Fruit fly (Drosophila melanogaster) whole organism, embryonic: ENCODE results near the gene Mtr3.
A peak's percentile ranks its signal among the peaks of the same experiment; 100 is the strongest.

ENCODE experiments used
- Atf6 ChIP-seq: fragments of 200-800 bp; sonication (Bioruptor generic); IDR thresholded peaks from 2 replicates; pipeline ENCODE4 v1.3.6; 2022; ENCODE audit warnings: missing biosample characterization, missing genetic modification characterization
- BEAF-32 ChIP-seq: fragments of 200-800 bp; sonication (Bioruptor generic); optimal IDR thresholded peaks from 3 replicates; lab custom pipeline; 2017; ENCODE audit warnings: missing biosample characterization, missing genetic modification characterization, mild to moderate bottlenecking, moderate library complexity, missing genetic modification reagents
- CG10147 ChIP-seq: fragments of 200-800 bp; sonication (Bioruptor generic); optimal IDR thresholded peaks from 2 replicates; lab custom pipeline; 2019; ENCODE audit warnings: missing biosample characterization, mild to moderate bottlenecking, missing genetic modification characterization, moderate library complexity
- CG11695 ChIP-seq: fragments of 200-800 bp; sonication (Bioruptor generic); IDR thresholded peaks from 3 replicates; pipeline ENCODE4 v1.3.6; 2022; ENCODE audit warnings: missing biosample characterization, missing genetic modification characterization
- CG12219 ChIP-seq: fragments of 200-800 bp; sonication (Bioruptor generic); optimal IDR thresholded peaks from 3 replicates; lab custom pipeline; 2018; ENCODE audit warnings: missing biosample characterization, mild to moderate bottlenecking, missing genetic modification characterization
- CG12236 ChIP-seq: fragments of 200-800 bp; sonication (Bioruptor generic); optimal IDR thresholded peaks from 2 replicates; lab custom pipeline; 2016; ENCODE audit warnings: missing biosample characterization, missing genetic modification characterization
- CG12942 ChIP-seq: fragments of 200-800 bp; sonication (Bioruptor generic); optimal IDR thresholded peaks from 3 replicates; lab custom pipeline; 2016; ENCODE audit warnings: missing biosample characterization, missing genetic modification characterization
- CG14050 ChIP-seq: fragments of 200-800 bp; sonication (Bioruptor generic); IDR thresholded peaks from 3 replicates; pipeline ENCODE4 v1.3.6; 2022; ENCODE audit warnings: missing biosample characterization, missing genetic modification characterization
- CG15269 ChIP-seq: fragments of 200-800 bp; sonication (Bioruptor generic); optimal IDR thresholded peaks from 2 replicates; lab custom pipeline; 2018; ENCODE audit warnings: missing biosample characterization, mild to moderate bottlenecking, missing genetic modification characterization, moderate library complexity
- CG1529 ChIP-seq: fragments of 200-800 bp; sonication (Bioruptor generic); optimal IDR thresholded peaks from 3 replicates; lab custom pipeline; 2018; ENCODE audit warnings: missing biosample characterization, missing genetic modification characterization
- CG15514 ChIP-seq: fragments of 200-800 bp; sonication (Bioruptor generic); optimal IDR thresholded peaks from 3 replicates; lab custom pipeline; 2017; ENCODE audit warnings: missing biosample characterization, missing genetic modification characterization, mild to moderate bottlenecking, moderate library complexity, missing genetic modification reagents
- CG18599 ChIP-seq: fragments of 200-800 bp; sonication (Bioruptor generic); optimal IDR thresholded peaks from 3 replicates; lab custom pipeline; 2017; ENCODE audit warnings: missing biosample characterization, missing genetic modification characterization, mild to moderate bottlenecking, moderate library complexity, missing genetic modification reagents
- CG18764 ChIP-seq: fragments of 200-800 bp; sonication (Bioruptor generic); optimal IDR thresholded peaks from 3 replicates; lab custom pipeline; 2016; ENCODE audit warnings: missing biosample characterization, missing genetic modification characterization
- CG2116 ChIP-seq: fragments of 200-800 bp; sonication (Bioruptor generic); optimal IDR thresholded peaks from 3 replicates; lab custom pipeline; 2018; ENCODE audit warnings: missing biosample characterization, mild to moderate bottlenecking, missing genetic modification characterization
- CG2712 ChIP-seq: fragments of 200-800 bp; optimal IDR thresholded peaks from 3 replicates; lab custom pipeline; 2019; ENCODE audit warnings: missing biosample characterization, mild to moderate bottlenecking, missing genetic modification characterization, moderate library complexity
- CG30431 ChIP-seq: fragments of 200-800 bp; sonication (Bioruptor generic); optimal IDR thresholded peaks from 2 replicates; lab custom pipeline; 2017; ENCODE audit warnings: missing biosample characterization, missing genetic modification characterization
- CG3065 ChIP-seq: fragments of 200-800 bp; sonication (Bioruptor generic); optimal IDR thresholded peaks from 2 replicates; lab custom pipeline; 2016; ENCODE audit warnings: missing biosample characterization, missing genetic modification characterization
- CG31388 ChIP-seq: fragments of 200-800 bp; sonication (Bioruptor generic); optimal IDR thresholded peaks from 2 replicates; lab custom pipeline; 2016; ENCODE audit warnings: missing biosample characterization, missing genetic modification characterization
- CG4360 ChIP-seq: fragments of 200-800 bp; sonication (Bioruptor generic); IDR thresholded peaks from 2 replicates; pipeline ENCODE4 v1.3.6; 2022; ENCODE audit warnings: missing biosample characterization, missing genetic modification characterization
- CG4424 ChIP-seq: fragments of 200-800 bp; sonication (Bioruptor generic); optimal IDR thresholded peaks from 3 replicates; lab custom pipeline; 2016; ENCODE audit warnings: missing biosample characterization, missing genetic modification characterization
- CG9817 ChIP-seq: fragments of 200-800 bp; sonication (Bioruptor generic); optimal IDR thresholded peaks from 2 replicates; lab custom pipeline; 2018; ENCODE audit warnings: missing biosample characterization, mild to moderate bottlenecking, missing genetic modification characterization, moderate library complexity
- D ChIP-seq, 2 experiments: fragments of 200-800 bp in 1 of 2; fragments of >200 bp in 1 of 2; sonication (Bioruptor generic) in 1 of 2; optimal IDR thresholded peaks; 2 replicates in 1 of 2; 3 replicates in 1 of 2; lab custom pipeline; 2017; ENCODE audit warnings: mild to moderate bottlenecking in 1 of 2, missing biosample characterization in 1 of 2, missing genetic modification characterization in 1 of 2, missing genetic modification reagents in 1 of 2
- Dbx ChIP-seq: fragments of 200-800 bp; sonication (Bioruptor generic); IDR thresholded peaks from 3 replicates; pipeline ENCODE4 v1.3.6; 2022; ENCODE audit warnings: missing biosample characterization, missing genetic modification characterization
- Gsc ChIP-seq: fragments of 200-800 bp; sonication (Bioruptor generic); IDR thresholded peaks from 2 replicates; pipeline ENCODE4 v1.3.6; 2022; ENCODE audit warnings: missing biosample characterization, missing genetic modification characterization
- MESR4 ChIP-seq: fragments of 200-800 bp; sonication (Bioruptor generic); optimal IDR thresholded peaks from 2 replicates; lab custom pipeline; 2018; ENCODE audit warnings: missing biosample characterization, mild to moderate bottlenecking, missing genetic modification characterization, moderate library complexity
- NC2α ChIP-seq: fragments of 200-800 bp; sonication (Bioruptor generic); optimal IDR thresholded peaks from 2 replicates; lab custom pipeline; 2016; ENCODE audit warnings: missing biosample characterization, missing genetic modification characterization
- NK7.1 ChIP-seq: fragments of 200-800 bp; sonication (Bioruptor generic); optimal IDR thresholded peaks from 3 replicates; lab custom pipeline; 2016; ENCODE audit warnings: missing biosample characterization, missing genetic modification characterization
- Rx ChIP-seq: fragments of 200-800 bp; sonication (Bioruptor generic); IDR thresholded peaks from 2 replicates; pipeline ENCODE4 v1.3.6; 2022; ENCODE audit warnings: missing biosample characterization, missing genetic modification characterization
- Sox102F ChIP-seq: fragments of 200-800 bp; sonication (Bioruptor generic); optimal IDR thresholded peaks from 2 replicates; lab custom pipeline; 2018; ENCODE audit warnings: missing biosample characterization, mild to moderate bottlenecking, missing genetic modification characterization, moderate library complexity
- Xbp1 ChIP-seq: fragments of 200-800 bp; sonication (Bioruptor generic); optimal IDR thresholded peaks from 3 replicates; lab custom pipeline; 2016; ENCODE audit warnings: missing biosample characterization, mild to moderate bottlenecking, missing genetic modification characterization
- al ChIP-seq: fragments of 200-800 bp; sonication (Bioruptor generic); IDR thresholded peaks from 2 replicates; pipeline ENCODE4 v1.3.6; 2022; ENCODE audit warnings: missing biosample characterization, missing genetic modification characterization
- crp ChIP-seq, 2 experiments: fragments of 200-800 bp; sonication (Bioruptor generic); optimal IDR thresholded peaks; 2 replicates in 1 of 2; 3 replicates in 1 of 2; lab custom pipeline; 2017; ENCODE audit warnings: missing biosample characterization in 2 of 2, missing genetic modification characterization in 2 of 2, mild to moderate bottlenecking in 1 of 2, moderate library complexity in 1 of 2
- danr ChIP-seq: fragments of 200-800 bp; sonication (Bioruptor generic); IDR thresholded peaks from 2 replicates; pipeline ENCODE4 v1.3.6; 2022; ENCODE audit warnings: missing biosample characterization, missing genetic modification characterization
- fd102C ChIP-seq: fragments of 200-800 bp; sonication (Bioruptor generic); optimal IDR thresholded peaks from 2 replicates; lab custom pipeline; 2018; ENCODE audit warnings: missing biosample characterization, mild to moderate bottlenecking, missing genetic modification characterization, moderate library complexity
- ftz-f1 ChIP-seq: fragments of 200-800 bp; sonication (Bioruptor generic); optimal IDR thresholded peaks from 2 replicates; lab custom pipeline; 2016; ENCODE audit warnings: missing biosample characterization, missing genetic modification characterization
- gfzf ChIP-seq: fragments of 200-800 bp; sonication (Bioruptor generic); optimal IDR thresholded peaks from 2 replicates; lab custom pipeline; 2016; ENCODE audit warnings: missing biosample characterization, mild to moderate bottlenecking, missing genetic modification characterization, moderate library complexity
- grau ChIP-seq: fragments of 200-800 bp; optimal IDR thresholded peaks from 3 replicates; lab custom pipeline; 2019; ENCODE audit warnings: missing biosample characterization, mild to moderate bottlenecking, missing genetic modification characterization, moderate library complexity
- hb ChIP-seq: fragments of 200-800 bp; sonication (Bioruptor generic); IDR thresholded peaks from 3 replicates; pipeline ENCODE4 v1.3.6; 2022; ENCODE audit warnings: missing biosample characterization, missing genetic modification characterization; ENCODE audit not compliant: partially characterized antibody
- hbn ChIP-seq: fragments of 200-800 bp; sonication (Bioruptor generic); IDR thresholded peaks from 2 replicates; pipeline ENCODE4 v1.3.6; 2022; ENCODE audit warnings: missing biosample characterization, missing genetic modification characterization; ENCODE audit not compliant: partially characterized antibody
- jigr1 ChIP-seq: fragments of 200-800 bp; sonication (Bioruptor generic); IDR thresholded peaks from 3 replicates; pipeline ENCODE4 v1.3.6; 2022; ENCODE audit warnings: missing biosample characterization, missing genetic modification characterization
- lab ChIP-seq: fragments of 200-800 bp; sonication (Bioruptor generic); optimal IDR thresholded peaks from 3 replicates; lab custom pipeline; 2017; ENCODE audit warnings: missing biosample characterization, missing genetic modification characterization, mild to moderate bottlenecking, moderate library complexity, missing genetic modification reagents
- lilli ChIP-seq: fragments of 200-800 bp; sonication (Bioruptor generic); optimal IDR thresholded peaks from 3 replicates; lab custom pipeline; 2016; ENCODE audit warnings: missing biosample characterization, missing genetic modification characterization
- lola ChIP-seq, 3 experiments: fragments of >200 bp in 2 of 3; fragments of 200-800 bp in 1 of 3; sonication (Bioruptor generic) in 1 of 3; optimal IDR thresholded peaks; 2 replicates each; lab custom pipeline; 2017 to 2019; ENCODE audit warnings: missing biosample characterization in 3 of 3, missing genetic modification characterization in 3 of 3, mild to moderate bottlenecking in 1 of 3, moderate library complexity in 1 of 3
- org-1 ChIP-seq: fragments of 200-800 bp; sonication (Bioruptor generic); optimal IDR thresholded peaks from 2 replicates; lab custom pipeline; 2017; ENCODE audit warnings: missing biosample characterization, missing genetic modification characterization
- scrt ChIP-seq: fragments of 200-800 bp; sonication (Bioruptor generic); optimal IDR thresholded peaks from 2 replicates; lab custom pipeline; 2018; ENCODE audit warnings: missing biosample characterization, mild to moderate bottlenecking, missing genetic modification characterization, moderate library complexity
- shn ChIP-seq: fragments of 200-800 bp; sonication (Bioruptor generic); optimal IDR thresholded peaks from 3 replicates; lab custom pipeline; 2016; ENCODE audit warnings: missing biosample characterization, missing genetic modification characterization
- slbo ChIP-seq: fragments of 200-800 bp; sonication (Bioruptor generic); IDR thresholded peaks from 2 replicates; pipeline ENCODE4 v1.3.6; 2022; ENCODE audit warnings: missing biosample characterization, missing genetic modification characterization
- slp2 ChIP-seq: fragments of 200-800 bp; sonication (Bioruptor generic); optimal IDR thresholded peaks from 2 replicates; lab custom pipeline; 2016; ENCODE audit warnings: missing biosample characterization, missing genetic modification characterization

Gene Mtr3

DNA sequence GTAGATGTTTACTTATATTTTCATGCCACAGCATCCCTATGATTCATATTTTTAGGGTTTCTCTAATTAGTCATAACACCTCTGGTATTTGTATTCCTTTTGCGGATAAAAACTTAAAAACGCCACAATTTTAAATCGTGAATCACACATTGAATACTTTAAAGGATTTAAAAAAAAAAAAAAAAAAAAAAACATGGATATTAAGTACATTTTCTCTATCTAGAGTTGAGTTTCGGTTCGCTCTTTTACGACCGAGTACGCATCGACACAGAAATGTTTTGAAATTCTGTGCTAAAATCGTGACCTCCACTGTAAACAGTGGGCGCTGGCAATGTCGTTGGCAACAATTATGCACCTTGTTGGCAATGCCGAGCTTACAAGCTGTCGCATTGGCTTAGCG, 8.1 kb downstream of the Mtr3 start (continued):
- TF ChIP-seq danr (GFP tag; lab: Robert Waterston, UW) (no peak), shn (no peak), ftz-f1 (GFP tag; lab: Kevin White, UChicago) (no peak), slbo (GFP tag; lab: Robert Waterston, UW) (peak; percentile 54), NC2α (no peak), CG15514 (GFP tag; lab: Kevin White, UChicago) (no peak), D (optimal IDR thresholded peaks at IDR 0.05; lab: Kevin White, UChicago) (no peak), D (GFP tag; optimal IDR thresholded peaks at IDR 0.05; lab: Kevin White, UChicago) (no peak), CG1529 (GFP tag; lab: Kevin White, UChicago) (no peak), CG2712 (tag; lab: Kevin White, UChicago) (no peak), Gsc (GFP tag; lab: Robert Waterston, UW) (no peak), CG14050 (no peak), Atf6 (GFP tag; lab: Robert Waterston, UW) (no peak), CG31388 (GFP tag; lab: Kevin White, UChicago) (no peak), Rx (no peak), CG3065 (GFP tag; lab: Kevin White, UChicago) (no peak), CG4424 (GFP tag; lab: Kevin White, UChicago) (no peak), MESR4 (no peak), jigr1 (GFP tag; lab: Robert Waterston, UW) (no peak), hb (GFP tag; lab: Robert Waterston, UW) (no peak), Sox102F (peak; percentile 35), NK7.1 (GFP tag; lab: Kevin White, UChicago) (no peak), Xbp1 (GFP tag; lab: Kevin White, UChicago) (peak; percentile 40), CG18764 (no peak), grau (tag; lab: Kevin White, UChicago) (no peak), CG15269 (tag; lab: Kevin White, UChicago) (peak; percentile 7), lola (GFP tag; optimal IDR thresholded peaks at IDR 0.05; lab: Kevin White, UChicago) (no peak), hbn (GFP tag; lab: Robert Waterston, UW) (no peak), slp2 (GFP tag; lab: Kevin White, UChicago) (peak; percentile 4), fd102C (no peak), CG12942 (no peak), al (GFP tag; lab: Robert Waterston, UW) (no peak), CG18599 (GFP tag; lab: Kevin White, UChicago) (no peak), CG12219 (GFP tag; lab: Kevin White, UChicago) (no peak), CG12236 (GFP tag; lab: Kevin White, UChicago) (no peak), CG4360 (GFP tag; lab: Robert Waterston, UW) (no peak), CG10147 (GFP tag; lab: Kevin White, UChicago) (no peak), Dbx (GFP tag; lab: Robert Waterston, UW) (0 out of 3 replicates have a peak, but pooled peaks have one; percentile 33), lilli (GFP tag; lab: Kevin White, UChicago) (peak; percentile 44), org-1 (GFP tag; lab: Kevin White, UChicago) (no peak), crp (GFP tag; optimal IDR thresholded peaks at IDR 0.05; lab: Kevin White, UChicago) (no peak), CG30431 (GFP tag; lab: Kevin White, UChicago) (no peak), CG9817 (tag; lab: Kevin White, UChicago) (no peak), BEAF-32 (no peak), CG2116 (GFP tag; lab: Kevin White, UChicago) (no peak), lab (GFP tag; lab: Kevin White, UChicago) (peak; percentile 11), CG11695 (GFP tag; lab: Robert Waterston, UW) (0 out of 3 replicates have a peak, but pooled peaks have one; percentile 8), gfzf (GFP tag; lab: Kevin White, UChicago) (no peak), scrt (GFP tag; lab: Kevin White, UChicago) (no peak)
